Fruit fly (Drosophila melanogaster) whole organism, adult: Measurements from ENCODE around the gene CG7879.

Experiments used
- CG11617 ChIP-seq: fragments of 200-800 bp; sonication (Bioruptor generic); optimal IDR thresholded peaks from 2 replicates; lab custom pipeline; 2017; ENCODE audit warnings: mild to moderate bottlenecking, missing biosample characterization, missing genetic modification reagents, missing genetic modification characterization
- CG12768 ChIP-seq: fragments of 200-800 bp; sonication (Bioruptor generic); optimal IDR thresholded peaks from 2 replicates; lab custom pipeline; 2017; ENCODE audit warnings: missing biosample characterization, missing genetic modification characterization, mild to moderate bottlenecking, moderate library complexity, missing genetic modification reagents
- CG14711 ChIP-seq: fragments of 200-800 bp; sonication (Bioruptor generic); optimal IDR thresholded peaks from 2 replicates; lab custom pipeline; 2018; ENCODE audit warnings: missing biosample characterization, mild to moderate bottlenecking, missing genetic modification characterization, moderate library complexity
- CG1620 ChIP-seq: fragments of 200-800 bp; sonication (Bioruptor generic); optimal IDR thresholded peaks from 2 replicates; lab custom pipeline; 2016; ENCODE audit warnings: missing biosample characterization, missing genetic modification characterization
- CG33017 ChIP-seq: fragments of 200-800 bp; sonication (Bioruptor generic); optimal IDR thresholded peaks from 2 replicates; lab custom pipeline; 2018; ENCODE audit warnings: missing biosample characterization, mild to moderate bottlenecking, missing genetic modification characterization, moderate library complexity
- CG5204 ChIP-seq: fragments of 200-800 bp; sonication (Bioruptor generic); optimal IDR thresholded peaks from 2 replicates; lab custom pipeline; 2016; ENCODE audit warnings: missing biosample characterization, missing genetic modification characterization
- CG7045 ChIP-seq: fragments of 200-800 bp; sonication (Bioruptor generic); optimal IDR thresholded peaks from 2 replicates; lab custom pipeline; 2017; ENCODE audit warnings: missing biosample characterization, mild to moderate bottlenecking, missing genetic modification characterization
- CG7101 ChIP-seq: fragments of 200-800 bp; sonication (Bioruptor generic); optimal IDR thresholded peaks from 2 replicates; lab custom pipeline; 2018; ENCODE audit warnings: missing biosample characterization, mild to moderate bottlenecking, missing genetic modification characterization, moderate library complexity
- Clk ChIP-seq: fragments of 200-800 bp; sonication (Bioruptor generic); optimal IDR thresholded peaks from 2 replicates; lab custom pipeline; 2017; ENCODE audit warnings: missing biosample characterization, missing genetic modification characterization
- Crg-1 ChIP-seq: fragments of 200-800 bp; sonication (Bioruptor generic); optimal IDR thresholded peaks from 2 replicates; lab custom pipeline; 2016; ENCODE audit warnings: missing biosample characterization, missing genetic modification characterization
- Hr96 ChIP-seq: fragments of 200-800 bp; sonication (Bioruptor generic); optimal IDR thresholded peaks from 2 replicates; lab custom pipeline; 2016; ENCODE audit warnings: missing biosample characterization, missing genetic modification characterization
- Mnt ChIP-seq: fragments of 200-800 bp; sonication (Bioruptor generic); optimal IDR thresholded peaks from 2 replicates; lab custom pipeline; 2016; ENCODE audit warnings: missing biosample characterization, mild to moderate bottlenecking, missing genetic modification characterization
- bab1 ChIP-seq: fragments of 200-800 bp; sonication (Bioruptor generic); optimal IDR thresholded peaks from 3 replicates; lab custom pipeline; 2019; ENCODE audit warnings: missing biosample characterization, mild to moderate bottlenecking, missing genetic modification characterization, moderate library complexity
- cic ChIP-seq: fragments of 200-800 bp; sonication (Bioruptor generic); optimal IDR thresholded peaks from 2 replicates; lab custom pipeline; 2017; ENCODE audit warnings: missing biosample characterization, mild to moderate bottlenecking, missing genetic modification characterization, moderate library complexity
- cnc ChIP-seq, 2 experiments: fragments of >200 bp; optimal IDR thresholded peaks; 2 replicates each; lab custom pipeline; 2017
- kay ChIP-seq: fragments of 200-800 bp; sonication (Bioruptor generic); peaks from one replicate; lab custom pipeline; 2016; ENCODE audit warnings: missing biosample characterization, missing genetic modification characterization, borderline replicate concordance
- ovo ChIP-seq: fragments of 200-800 bp; sonication (Bioruptor generic); optimal IDR thresholded peaks from 2 replicates; lab custom pipeline; 2016; ENCODE audit warnings: missing biosample characterization, missing genetic modification characterization
- pad ChIP-seq: fragments of 200-800 bp; sonication (Bioruptor generic); optimal IDR thresholded peaks from 3 replicates; lab custom pipeline; 2017; ENCODE audit warnings: missing biosample characterization, missing genetic modification characterization, mild to moderate bottlenecking, moderate library complexity, missing genetic modification reagents
- tj ChIP-seq: fragments of 200-800 bp; sonication (Bioruptor generic); optimal IDR thresholded peaks from 3 replicates; lab custom pipeline; 2017; ENCODE audit warnings: missing biosample characterization, mild to moderate bottlenecking, missing genetic modification characterization, moderate library complexity
- toe ChIP-seq: fragments of 200-800 bp; sonication (Bioruptor generic); optimal IDR thresholded peaks from 2 replicates; lab custom pipeline; 2016; ENCODE audit warnings: missing biosample characterization, missing genetic modification characterization

Gene CG7879

dm6 chr3L:1602064-1602832 lies 33.8 kb upstream of the CG7879 start, which contains the start of gene CG12104:
TSS of gene CG12104 (minus strand) at chr3L:1602674.
- TF ChIP-seq pad (GFP tag; lab: Kevin White, UChicago) (peak; percentile 19), bab1 (peak; percentile 51), CG5204 (GFP tag; lab: Kevin White, UChicago) (no peak), tj (GFP tag; lab: Kevin White, UChicago) (peak; percentile 80), ovo (peak; percentile 22), CG12768 (peak; percentile 20), Hr96 (GFP tag; lab: Kevin White, UChicago) (no peak), kay (no peak), CG7045 (GFP tag; lab: Kevin White, UChicago) (no peak), CG7101 (tag; lab: Kevin White, UChicago) (peak; percentile 10), cic (GFP tag; lab: Kevin White, UChicago) (peak; percentile 86), toe (GFP tag; lab: Kevin White, UChicago) (no peak), cnc (optimal IDR thresholded peaks at IDR 0.05; lab: Kevin White, UChicago) (no peak), Crg-1 (GFP tag; lab: Kevin White, UChicago) (no peak), Clk (GFP tag; lab: Kevin White, UChicago) (no peak), CG11617 (GFP tag; lab: Kevin White, UChicago) (no peak), Mnt (GFP tag; lab: Kevin White, UChicago) (peak; percentile 45), CG33017 (tag; lab: Kevin White, UChicago) (no peak), CG1620 (no peak), CG14711 (tag; lab: Kevin White, UChicago) (no peak)

DNA sequence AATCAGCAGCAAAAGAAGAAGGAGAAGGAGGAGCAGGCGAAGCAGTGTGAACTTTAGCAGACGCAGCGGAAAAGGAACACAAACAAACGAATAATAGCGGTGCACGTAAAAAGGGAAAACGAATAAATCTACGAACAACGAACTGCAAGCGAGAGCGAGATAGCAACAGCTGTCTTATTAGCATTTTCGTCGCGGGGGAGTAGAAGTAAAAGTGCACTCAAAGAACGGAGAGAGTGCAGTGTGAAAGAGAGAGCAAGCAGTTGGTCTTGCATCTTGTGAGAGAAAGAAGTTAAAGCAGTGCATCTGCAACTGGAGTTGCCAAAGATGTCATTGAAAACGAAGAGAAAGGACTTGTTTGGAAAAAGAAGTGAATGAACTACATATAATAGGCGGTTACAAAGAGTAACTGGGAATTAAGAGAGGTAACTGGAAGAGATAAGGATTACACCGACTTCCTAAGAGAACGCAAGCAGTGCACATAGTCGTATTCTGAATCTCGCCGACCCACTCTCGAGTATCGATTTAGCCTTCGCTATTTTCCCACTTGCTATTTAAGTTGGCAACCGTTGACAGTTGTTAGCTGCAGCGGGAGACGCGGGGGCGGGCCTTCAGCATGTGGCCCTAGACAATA lies 24.5 kb upstream of the CG7879 start:
- TF ChIP-seq Clk (GFP tag; lab: Kevin White, UChicago) (no peak), pad (GFP tag; lab: Kevin White, UChicago) (peak; percentile 58), tj (GFP tag; lab: Kevin White, UChicago) (peak; percentile 95)

DNA sequence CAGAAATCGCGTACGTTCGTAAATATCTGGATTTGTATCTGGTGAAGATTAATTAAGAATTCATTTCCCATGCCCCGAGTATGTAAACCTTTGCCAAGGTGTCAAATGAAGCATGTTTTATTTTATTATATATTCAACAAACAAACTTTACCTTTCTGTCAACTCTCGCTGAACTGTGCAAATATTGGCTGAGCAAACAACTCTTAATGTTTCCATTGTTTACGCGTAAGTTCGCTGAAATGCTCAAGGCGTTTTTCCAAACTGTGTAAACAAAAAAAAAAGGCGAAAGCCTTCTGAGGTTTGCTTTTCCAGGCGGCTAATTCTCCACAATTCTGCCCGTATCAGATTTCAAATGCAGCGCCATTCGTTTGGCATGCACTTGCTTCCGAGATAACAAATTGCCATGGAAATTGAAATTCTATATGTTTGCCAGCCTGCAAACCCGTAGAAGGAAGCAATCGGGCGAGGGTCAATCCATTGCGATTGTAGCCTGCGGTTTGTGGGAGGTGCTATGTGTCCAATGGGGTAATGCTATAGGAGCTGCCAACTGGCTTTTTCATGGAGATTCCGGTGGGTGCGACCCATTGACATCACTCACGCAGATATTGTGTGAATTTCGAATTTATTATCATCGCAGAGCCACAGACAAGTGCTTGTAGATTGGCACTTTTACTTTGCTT lies 23.4 kb upstream of the CG7879 start:
- TF ChIP-seq Clk (GFP tag; lab: Kevin White, UChicago), result peak; percentile 86
- peak; percentile 78 for TF ChIP-seq Hr96 (GFP tag; lab: Kevin White, UChicago)
- peak; percentile 96 for TF ChIP-seq cic (GFP tag; lab: Kevin White, UChicago)
- TF ChIP-seq Crg-1 (GFP tag; lab: Kevin White, UChicago), result peak; percentile 97
- peak; percentile 85 for TF ChIP-seq CG33017 (tag; lab: Kevin White, UChicago)
- peak; percentile 95 for TF ChIP-seq CG12768
- TF ChIP-seq cnc (optimal IDR thresholded peaks at IDR 0.05; lab: Kevin White, UChicago), result no peak
- peak; percentile 92 for TF ChIP-seq CG7101 (tag; lab: Kevin White, UChicago)
- peak; percentile 82 for TF ChIP-seq CG14711 (tag; lab: Kevin White, UChicago)
- peak; percentile 80 for TF ChIP-seq tj (GFP tag; lab: Kevin White, UChicago)
- TF ChIP-seq kay, result no peak
- peak; percentile 74 for TF ChIP-seq pad (GFP tag; lab: Kevin White, UChicago)
- peak; percentile 92 for TF ChIP-seq CG1620
- peak; percentile 79 for TF ChIP-seq CG5204 (GFP tag; lab: Kevin White, UChicago)
- peak; percentile 3 for TF ChIP-seq bab1
- TF ChIP-seq Mnt (GFP tag; lab: Kevin White, UChicago), result peak; percentile 71
- TF ChIP-seq toe (GFP tag; lab: Kevin White, UChicago), result peak; percentile 84
- peak; percentile 97 for TF ChIP-seq ovo
- peak; percentile 83 for TF ChIP-seq CG11617 (GFP tag; lab: Kevin White, UChicago)
- peak; percentile 96 for TF ChIP-seq CG7045 (GFP tag; lab: Kevin White, UChicago)

dm6 chr3L:1590194-1590593 lies 21.8 kb upstream of the CG7879 start:
- TF ChIP-seq CG14711 (tag; lab: Kevin White, UChicago) (no peak), cnc (optimal IDR thresholded peaks at IDR 0.05; lab: Kevin White, UChicago) (no peak), kay (peak; percentile 49)

- TF ChIP-seq tj (GFP tag; lab: Kevin White, UChicago) (peak; percentile 28), cic (GFP tag; lab: Kevin White, UChicago) (no peak), CG1620 (peak; percentile 62), CG11617 (GFP tag; lab: Kevin White, UChicago) (peak; percentile 37), toe (GFP tag; lab: Kevin White, UChicago) (peak; percentile 77), CG7045 (GFP tag; lab: Kevin White, UChicago) (peak; percentile 82), CG14711 (tag; lab: Kevin White, UChicago) (peak; percentile 70), Crg-1 (GFP tag; lab: Kevin White, UChicago) (peak; percentile 52), CG7101 (tag; lab: Kevin White, UChicago) (peak; percentile 78), CG33017 (tag; lab: Kevin White, UChicago) (peak; percentile 81), pad (GFP tag; lab: Kevin White, UChicago) (peak; percentile 48), cnc (optimal IDR thresholded peaks at IDR 0.05; lab: Kevin White, UChicago) (no peak), bab1 (peak; percentile 75), CG12768 (peak; percentile 79), Clk (GFP tag; lab: Kevin White, UChicago) (peak; percentile 68), CG5204 (GFP tag; lab: Kevin White, UChicago) (peak; percentile 81), Hr96 (GFP tag; lab: Kevin White, UChicago) (peak; percentile 63), kay (peak; percentile 51), Mnt (GFP tag; lab: Kevin White, UChicago) (peak; percentile 46), ovo (no peak)
These were observed 18.9 kb upstream of the CG7879 start for dm6 chr3L:1587140-1587849.
